Worm (Caenorhabditis elegans): Measurements from ENCODE around the gene T24H7.2.

Gene T24H7.2

ce11 chrII:6269805-6270414 is 22.8 kb downstream of the T24H7.2 start, which contains the start of gene F13H8.2 (continued):
- TF ChIP-seq hmg-1.1 (GFP tag; IDR thresholded peaks at IDR 0.05): peak; percentile 90

- TF ChIP-seq lsy-2 (tag; optimal IDR thresholded peaks at IDR 0.05) (peak in 1 of 2 experiments; percentile 27), T26A8.4 (GFP tag; IDR thresholded peaks at IDR 0.05) (no peak)
Measured at ce11 chrII:6273916-6274315, 26.8 kb downstream of the T24H7.2 start, which contains the start of gene bpl-1. Gene bpl-1 (plus strand): TSS chrII:6274216.

ce11 chrII:6281002-6281401 is 33.9 kb downstream of the T24H7.2 start, which contains the start of gene scly-1:
Gene scly-1 (minus strand): TSS chrII:6281102.
- no peak for TF ChIP-seq mxl-2 (GFP tag; conservative IDR thresholded peaks at IDR 0.05)
- TF ChIP-seq hlh-30 (tag; optimal IDR thresholded peaks at IDR 0.05; ENCODE audit: insufficient read depth): no peak
- no peak for TF ChIP-seq ceh-62 (tag; optimal IDR thresholded peaks at IDR 0.05)
- no peak for TF ChIP-seq spr-3 (GFP tag; optimal IDR thresholded peaks at IDR 0.05)
- no peak for TF ChIP-seq zfp-2 (tag; optimal IDR thresholded peaks at IDR 0.05)
- TF ChIP-seq fos-1 (tag; optimal IDR thresholded peaks at IDR 0.05): no peak
- TF ChIP-seq unc-130 (GFP tag; optimal IDR thresholded peaks at IDR 0.05): no peak
- no peak for TF ChIP-seq ceh-82 (tag; optimal IDR thresholded peaks at IDR 0.05)
- TF ChIP-seq daf-8 (GFP tag; IDR thresholded peaks at IDR 0.05): no peak
- TF ChIP-seq unc-62 (GFP tag; optimal IDR thresholded peaks at IDR 0.05 in 1 of 2): no peak
- TF ChIP-seq unc-62 (tag; optimal IDR thresholded peaks at IDR 0.05): no peak
- no peak for TF ChIP-seq mdl-1 (tag; optimal IDR thresholded peaks at IDR 0.05)
- TF ChIP-seq dpl-1 (GFP tag; optimal IDR thresholded peaks at IDR 0.05): no peak
- no peak for TF ChIP-seq ZK337.2 (GFP tag; IDR thresholded peaks at IDR 0.05)
- TF ChIP-seq snpc-4 (tag; optimal IDR thresholded peaks at IDR 0.05): no peak
- no peak for TF ChIP-seq dmd-6 (GFP tag; IDR thresholded peaks at IDR 0.05)
- no peak for TF ChIP-seq spr-1 (tag; optimal IDR thresholded peaks at IDR 0.05)
- no peak for TF ChIP-seq mep-1 (tag; optimal IDR thresholded peaks at IDR 0.05)
- no peak for TF ChIP-seq nhr-77 (tag; optimal IDR thresholded peaks at IDR 0.05)
- no peak for TF ChIP-seq madf-9 (GFP tag; conservative IDR thresholded peaks at IDR 0.05)

- TF ChIP-seq nhr-77 (tag; optimal IDR thresholded peaks at IDR 0.05): peak; percentile 9
- TF ChIP-seq zfp-3 (GFP tag; conservative IDR thresholded peaks at IDR 0.05): no peak
- TF ChIP-seq ztf-7 (tag; optimal IDR thresholded peaks at IDR 0.05): no peak
- TF ChIP-seq lin-29 (GFP tag; IDR thresholded peaks at IDR 0.05): no peak
- TF ChIP-seq ceh-32 (tag; optimal IDR thresholded peaks at IDR 0.05; ENCODE audit: poor library complexity): no peak
- no peak for TF ChIP-seq tra-1 (GFP tag; IDR thresholded peaks at IDR 0.05)
- no peak for TF ChIP-seq D1046.2 (GFP tag; IDR thresholded peaks at IDR 0.05)
- no peak for TF ChIP-seq saeg-2 (GFP tag; IDR thresholded peaks at IDR 0.05)
- TF ChIP-seq php-3 (GFP tag; IDR thresholded peaks at IDR 0.05): peak; percentile 24; the same call in 1 of the 2 replicates
- no peak for TF ChIP-seq nhr-41 (GFP tag; IDR thresholded peaks at IDR 0.05)
- TF ChIP-seq nhr-28 (tag; optimal IDR thresholded peaks at IDR 0.05): peak; percentile 45
- TF ChIP-seq lir-3 (tag; optimal IDR thresholded peaks at IDR 0.05): no peak
- no peak for TF ChIP-seq duxl-1 (tag; optimal IDR thresholded peaks at IDR 0.05; ENCODE audit: poor library complexity)
- TF ChIP-seq daf-16 (GFP tag; optimal IDR thresholded peaks at IDR 0.05): no peak
- TF ChIP-seq daf-16 (tag; optimal IDR thresholded peaks at IDR 0.05): peak; percentile 69
- TF ChIP-seq dmd-6 (GFP tag; IDR thresholded peaks at IDR 0.05): no peak; the same call in 1 of the 2 replicates
- no peak for TF ChIP-seq mxl-2 (GFP tag; conservative IDR thresholded peaks at IDR 0.05)
- peak; percentile 59 for TF ChIP-seq pqm-1 (tag; optimal IDR thresholded peaks at IDR 0.05)
Measured at ce11 chrII:6281903-6282302, 34.8 kb downstream of the T24H7.2 start.
